Worm (Caenorhabditis elegans): Measurements from ENCODE around the gene F01D4.8.
A peak's percentile ranks its signal among the peaks of the same experiment; 100 is the strongest.

F01D4.8 gene

ce11 chrIV:10461767-10462166 is 8.9 kb upstream of the F01D4.8 start, which contains the start of gene mec-3:
TSS of gene mec-3 (minus strand) at chrIV:10461867.
- TF ChIP-seq T22C8.4 (GFP tag; IDR thresholded peaks at IDR 0.05) (no peak), ztf-29 (GFP tag; IDR thresholded peaks at IDR 0.05) (no peak), flt-1 (GFP tag; IDR thresholded peaks at IDR 0.05) (no peak), tab-1 (GFP tag; IDR thresholded peaks at IDR 0.05) (no peak), cog-1 (tag; optimal IDR thresholded peaks at IDR 0.05) (no peak), ztf-23 (GFP tag; IDR thresholded peaks at IDR 0.05) (no peak)

DNA sequence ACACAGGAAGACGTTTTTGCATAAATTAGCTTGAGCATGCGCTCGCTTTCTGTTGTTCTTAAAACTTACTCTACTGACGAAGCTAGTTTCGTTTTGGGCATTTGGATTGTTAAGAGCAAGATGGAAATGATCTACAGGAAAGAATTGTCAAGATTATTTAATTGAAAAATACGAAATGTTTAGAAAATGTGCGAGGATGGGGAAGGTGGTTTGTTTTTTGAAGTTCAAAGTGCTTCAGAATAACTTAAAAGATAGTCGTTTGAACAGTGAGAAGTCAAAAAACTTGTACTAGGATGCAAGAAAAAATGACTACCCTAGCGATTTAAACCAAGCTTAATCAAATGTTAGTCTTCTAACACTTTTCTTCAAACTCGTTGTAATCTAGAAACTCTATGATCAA is 4.2 kb upstream of the F01D4.8 start, which contains the start of gene srb-17:
TSS of gene srb-17 (minus strand) at position 101 of the 400 bp plus-strand sequence.
- TF ChIP-seq T22C8.4 (GFP tag; IDR thresholded peaks at IDR 0.05) (no peak), tab-1 (GFP tag; IDR thresholded peaks at IDR 0.05) (no peak), med-1 (GFP tag; optimal IDR thresholded peaks at IDR 0.05; ENCODE audit: insufficient read depth) (no peak), ref-1 (GFP tag; conservative IDR thresholded peaks at IDR 0.05) (no peak), klf-2 (GFP tag; conservative IDR thresholded peaks at IDR 0.05) (no peak), cog-1 (tag; optimal IDR thresholded peaks at IDR 0.05) (no peak), ztf-23 (GFP tag; IDR thresholded peaks at IDR 0.05) (no peak), flt-1 (GFP tag; IDR thresholded peaks at IDR 0.05) (no peak), ztf-29 (GFP tag; IDR thresholded peaks at IDR 0.05) (no peak)

ce11 chrIV:10449799-10450198 is 3.1 kb downstream of the F01D4.8 start, which contains the start of gene F13B12.4:
TSS of gene F13B12.4 (minus strand) at chrIV:10449899.
- TF ChIP-seq ztf-23 (GFP tag; IDR thresholded peaks at IDR 0.05) (no peak), cog-1 (tag; optimal IDR thresholded peaks at IDR 0.05) (no peak), ref-1 (GFP tag; conservative IDR thresholded peaks at IDR 0.05) (no peak), tab-1 (GFP tag; IDR thresholded peaks at IDR 0.05) (no peak), flt-1 (GFP tag; IDR thresholded peaks at IDR 0.05) (no peak), med-1 (GFP tag; optimal IDR thresholded peaks at IDR 0.05; ENCODE audit: insufficient read depth) (no peak), T22C8.4 (GFP tag; IDR thresholded peaks at IDR 0.05) (no peak)

DNA sequence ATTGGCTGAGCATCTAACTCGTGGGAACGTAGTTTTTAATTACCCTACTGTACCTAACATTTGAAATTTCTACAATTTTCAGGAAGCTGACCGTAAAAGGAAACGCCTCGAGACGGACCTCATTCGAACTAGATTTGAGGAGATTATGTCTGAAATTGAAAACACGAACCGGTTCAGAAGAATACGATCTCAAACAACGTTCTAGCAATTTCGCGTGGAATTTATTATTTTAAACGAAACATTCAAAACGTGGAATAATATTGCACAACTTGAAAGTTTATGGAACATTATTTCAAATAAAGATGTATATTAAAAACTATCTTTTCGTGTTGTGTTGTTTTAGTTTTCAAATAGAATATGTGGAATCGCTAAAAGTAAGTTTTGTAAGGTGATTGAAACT is 9.4 kb downstream of the F01D4.8 start, which contains the start of gene F13B12.7:
TSS of gene F13B12.7 (plus strand) at position 301 of the 400 bp plus-strand sequence.
- no peak for TF ChIP-seq klf-2 (GFP tag; conservative IDR thresholded peaks at IDR 0.05)
- TF ChIP-seq T22C8.4 (GFP tag; IDR thresholded peaks at IDR 0.05): no peak
- no peak for TF ChIP-seq ref-1 (GFP tag; conservative IDR thresholded peaks at IDR 0.05)

ce11 chrIV:10442904-10443303 is 10.0 kb downstream of the F01D4.8 start:
- no peak for TF ChIP-seq ztf-29 (GFP tag; IDR thresholded peaks at IDR 0.05)
- no peak for TF ChIP-seq cog-1 (tag; optimal IDR thresholded peaks at IDR 0.05)
- TF ChIP-seq ztf-23 (GFP tag; IDR thresholded peaks at IDR 0.05): no peak
- TF ChIP-seq flt-1 (GFP tag; IDR thresholded peaks at IDR 0.05): no peak
- TF ChIP-seq klf-2 (GFP tag; conservative IDR thresholded peaks at IDR 0.05): no peak
- TF ChIP-seq ref-1 (GFP tag; conservative IDR thresholded peaks at IDR 0.05): no peak
- no peak for TF ChIP-seq T22C8.4 (GFP tag; IDR thresholded peaks at IDR 0.05)
- no peak for TF ChIP-seq tab-1 (GFP tag; IDR thresholded peaks at IDR 0.05)
- TF ChIP-seq med-1 (GFP tag; optimal IDR thresholded peaks at IDR 0.05; ENCODE audit: insufficient read depth): no peak

- TF ChIP-seq ref-1 (GFP tag; conservative IDR thresholded peaks at IDR 0.05) (0 out of 2 replicates have a peak, but pooled peaks have one; percentile 2), klf-2 (GFP tag; conservative IDR thresholded peaks at IDR 0.05) (no peak)
These were observed 14.0 kb downstream of the F01D4.8 start, which contains the start of gene F13B12.3 for ce11 chrIV:10438901-10439300. TSS of gene F13B12.3 (plus strand) at chrIV:10439123.

ce11 chrIV:10437114-10437513 is 15.8 kb downstream of the F01D4.8 start:
- TF ChIP-seq ref-1 (GFP tag; conservative IDR thresholded peaks at IDR 0.05) (no peak), tab-1 (GFP tag; IDR thresholded peaks at IDR 0.05) (no peak), klf-2 (GFP tag; conservative IDR thresholded peaks at IDR 0.05) (no peak), T22C8.4 (GFP tag; IDR thresholded peaks at IDR 0.05) (no peak), med-1 (GFP tag; optimal IDR thresholded peaks at IDR 0.05; ENCODE audit: insufficient read depth) (no peak), ztf-23 (GFP tag; IDR thresholded peaks at IDR 0.05) (no peak), cog-1 (tag; optimal IDR thresholded peaks at IDR 0.05) (no peak), flt-1 (GFP tag; IDR thresholded peaks at IDR 0.05) (no peak), ztf-29 (GFP tag; IDR thresholded peaks at IDR 0.05) (no peak)

DNA sequence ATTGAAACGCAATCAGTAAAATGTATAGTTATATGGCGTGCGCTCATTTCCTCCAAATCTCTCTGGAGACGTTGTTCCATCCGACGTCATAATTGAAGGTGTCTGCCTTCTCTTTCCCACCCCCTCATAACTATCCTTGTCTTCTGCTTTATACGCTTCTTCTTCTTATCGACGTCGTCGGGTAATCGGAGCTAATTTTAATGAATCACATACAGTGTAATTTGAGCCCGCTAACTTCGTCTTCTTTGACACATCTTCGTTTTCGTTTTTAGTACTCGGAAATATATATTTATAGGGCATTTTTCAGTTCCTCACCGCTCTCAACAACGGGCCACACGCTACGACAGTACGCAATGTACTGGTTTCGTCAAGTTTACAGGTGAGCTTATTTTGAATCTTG is 16.5 kb downstream of the F01D4.8 start, which contains the start of gene ins-1:
TSS of gene ins-1 (plus strand) at position 301 of the 400 bp plus-strand sequence.
- TF ChIP-seq tab-1 (GFP tag; IDR thresholded peaks at IDR 0.05) (no peak), klf-2 (GFP tag; conservative IDR thresholded peaks at IDR 0.05) (no peak), flt-1 (GFP tag; IDR thresholded peaks at IDR 0.05) (no peak), ztf-29 (GFP tag; IDR thresholded peaks at IDR 0.05) (no peak), cog-1 (tag; optimal IDR thresholded peaks at IDR 0.05) (no peak), ref-1 (GFP tag; conservative IDR thresholded peaks at IDR 0.05) (no peak), ztf-23 (GFP tag; IDR thresholded peaks at IDR 0.05) (no peak), T22C8.4 (GFP tag; IDR thresholded peaks at IDR 0.05) (no peak), med-1 (GFP tag; optimal IDR thresholded peaks at IDR 0.05; ENCODE audit: insufficient read depth) (no peak)

- TF ChIP-seq med-1 (GFP tag; optimal IDR thresholded peaks at IDR 0.05; ENCODE audit: insufficient read depth) (no peak), flt-1 (GFP tag; IDR thresholded peaks at IDR 0.05) (no peak), ztf-23 (GFP tag; IDR thresholded peaks at IDR 0.05) (no peak), ref-1 (GFP tag; conservative IDR thresholded peaks at IDR 0.05) (no peak), klf-2 (GFP tag; conservative IDR thresholded peaks at IDR 0.05) (no peak), tab-1 (GFP tag; IDR thresholded peaks at IDR 0.05) (no peak), T22C8.4 (GFP tag; IDR thresholded peaks at IDR 0.05) (no peak), cog-1 (tag; optimal IDR thresholded peaks at IDR 0.05) (no peak), ztf-29 (GFP tag; IDR thresholded peaks at IDR 0.05) (no peak)
These were observed 22.4 kb downstream of the F01D4.8 start for ce11 chrIV:10430507-10430906.

DNA sequence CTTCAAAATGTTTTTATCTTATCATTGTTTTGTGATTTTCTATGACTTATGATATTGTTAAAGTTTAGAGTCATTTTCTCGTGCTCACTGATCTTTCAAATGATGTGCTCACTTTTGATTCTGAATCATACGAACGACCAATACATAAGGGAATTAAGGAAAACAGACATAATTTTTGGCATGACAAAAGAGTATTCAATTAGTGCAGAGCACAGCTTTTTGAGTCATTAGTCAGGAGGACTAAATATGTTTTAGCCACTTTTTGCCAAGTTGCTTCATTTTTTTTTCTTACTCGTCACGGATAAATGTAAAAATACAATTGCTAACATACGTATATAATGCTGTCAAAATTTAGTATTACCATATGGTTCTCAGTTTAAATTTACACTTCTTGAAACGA is 23.8 kb downstream of the F01D4.8 start, which contains the start of gene F13B12.2:
TSS of gene F13B12.2 (minus strand) at position 2 of the 400 bp plus-strand sequence.
- TF ChIP-seq klf-2 (GFP tag; conservative IDR thresholded peaks at IDR 0.05) (no peak), ztf-23 (GFP tag; IDR thresholded peaks at IDR 0.05) (no peak), ztf-29 (GFP tag; IDR thresholded peaks at IDR 0.05) (no peak), ref-1 (GFP tag; conservative IDR thresholded peaks at IDR 0.05) (no peak), tab-1 (GFP tag; IDR thresholded peaks at IDR 0.05) (no peak), flt-1 (GFP tag; IDR thresholded peaks at IDR 0.05) (no peak)

All from whole organism, midembryonic.